Worm (Caenorhabditis elegans) whole organism, L3 larva: ENCODE measurements around the gene uda-1.

Experiments
- aly-2 ChIP-seq: fragments of 150-350 bp; optimal IDR thresholded peaks from 2 replicates; lab custom pipeline; 2014; ENCODE audit warnings: missing biosample characterization, missing genetic modification characterization
- ama-1 ChIP-seq: fragments of 150-350 bp; optimal IDR thresholded peaks from 2 replicates; lab custom pipeline; 2018
- elt-3 ChIP-seq, 3 experiments: fragments of 150-350 bp in 1 of 3; sonication (generic microtip) in 2 of 3; optimal IDR thresholded peaks; 2 replicates in 2 of 3; 4 replicates in 1 of 3; lab custom pipeline; 2014 to 2017; ENCODE audit warnings: missing biosample characterization in 3 of 3, missing genetic modification characterization in 3 of 3
- fos-1 ChIP-seq: fragments of 150-350 bp; optimal IDR thresholded peaks from 2 replicates; lab custom pipeline; 2014; ENCODE audit warnings: missing biosample characterization, missing genetic modification characterization
- lin-39 ChIP-seq: fragments of 150-350 bp; optimal IDR thresholded peaks from 2 replicates; lab custom pipeline; 2018; ENCODE audit warnings: missing biosample characterization, missing genetic modification reagents, missing genetic modification characterization
- nhr-12 ChIP-seq: fragments of 150-350 bp; optimal IDR thresholded peaks from 2 replicates; lab custom pipeline; 2014; ENCODE audit warnings: missing biosample characterization, missing genetic modification characterization
- nhr-28 ChIP-seq: fragments of 150-350 bp; optimal IDR thresholded peaks from 2 replicates; lab custom pipeline; 2014; ENCODE audit warnings: missing biosample characterization, missing genetic modification characterization
- nhr-76 ChIP-seq: fragments of 150-350 bp; sonication (generic microtip); optimal IDR thresholded peaks from 5 replicates; lab custom pipeline; 2014; ENCODE audit warnings: missing biosample characterization, missing genetic modification characterization
- nhr-77 ChIP-seq: fragments of 150-350 bp; optimal IDR thresholded peaks from 2 replicates; lab custom pipeline; 2014; ENCODE audit warnings: missing biosample characterization, missing genetic modification characterization
- pha-4 ChIP-seq: fragments of 150-350 bp; optimal IDR thresholded peaks from 2 replicates; lab custom pipeline; 2014; ENCODE audit warnings: missing biosample characterization, missing genetic modification reagents, missing genetic modification characterization
- sea-2 ChIP-seq: fragments of 150-350 bp; sonication (generic microtip); optimal IDR thresholded peaks from 4 replicates; lab custom pipeline; 2014; ENCODE audit warnings: missing biosample characterization, missing genetic modification reagents, missing genetic modification characterization
- tbx-2 ChIP-seq: sonication (generic microtip); optimal IDR thresholded peaks from 2 replicates; lab custom pipeline; 2016; ENCODE audit warnings: mild to moderate bottlenecking, missing genetic modification characterization, missing compliant biosample characterization
- unc-62 ChIP-seq: fragments of 150-350 bp; sonication (generic microtip); optimal IDR thresholded peaks from 4 replicates; lab custom pipeline; 2014; ENCODE audit warnings: missing biosample characterization, missing genetic modification reagents, missing genetic modification characterization
- ztf-11 ChIP-seq: fragments of 150-350 bp; optimal IDR thresholded peaks from 2 replicates; lab custom pipeline; 2014; ENCODE audit warnings: missing biosample characterization, missing genetic modification characterization

DNA sequence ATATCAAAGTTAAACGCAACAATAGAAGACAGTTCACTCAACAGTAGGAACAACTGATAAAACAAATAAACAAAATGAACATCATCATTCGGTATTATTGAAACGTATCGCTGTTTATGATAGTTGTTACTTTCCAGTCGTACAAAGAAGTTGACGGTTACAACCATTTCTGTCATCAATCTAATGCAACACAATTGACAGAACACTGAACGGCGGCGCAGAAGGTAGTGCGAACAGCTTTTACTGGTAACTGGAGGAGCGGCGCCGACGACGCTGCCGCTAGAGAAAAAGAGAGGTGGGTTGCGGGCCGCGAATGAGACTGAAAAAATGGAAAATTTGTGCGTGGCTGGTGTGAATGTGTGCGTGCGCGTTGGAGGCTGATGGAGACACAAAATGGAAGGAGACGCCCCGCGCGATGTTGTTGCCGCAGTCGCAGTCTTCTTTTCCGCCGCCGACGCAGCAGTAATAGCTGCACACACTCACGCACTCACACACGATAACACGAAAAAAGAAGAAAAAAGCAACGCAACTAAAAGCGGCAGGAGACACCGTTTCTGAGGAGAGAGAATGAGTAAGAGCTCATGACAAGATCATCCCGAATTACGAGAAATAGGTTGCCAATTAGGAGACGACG is 40.3 kb upstream of the uda-1 start:
- no peak for TF ChIP-seq ama-1 (lab: Kevin White, UChicago)
- no peak for TF ChIP-seq nhr-12
- TF ChIP-seq nhr-77 (tag; lab: Kevin White, UChicago): no peak
- no peak for TF ChIP-seq unc-62 (GFP tag; lab: Kevin White, UChicago)
- TF ChIP-seq nhr-28 (tag; lab: Kevin White, UChicago): no peak
- TF ChIP-seq fos-1 (tag; lab: Kevin White, UChicago): no peak
- no peak for TF ChIP-seq ztf-11 (tag; lab: Kevin White, UChicago)
- no peak for TF ChIP-seq tbx-2 (tag; lab: Kevin White, UChicago)
- TF ChIP-seq elt-3 (tag; optimal IDR thresholded peaks at IDR 0.05; lab: Kevin White, UChicago): no peak
- TF ChIP-seq nhr-76: no peak
- peak; percentile 61 for TF ChIP-seq lin-39 (tag; lab: Kevin White, UChicago)
- no peak for TF ChIP-seq pha-4 (tag; lab: Kevin White, UChicago)
- TF ChIP-seq sea-2: no peak
- TF ChIP-seq aly-2: no peak
